Worm (Caenorhabditis elegans) whole organism, L2 larva: ENCODE results near the gene R05G9.1.
A peak's percentile ranks its signal among the peaks of the same experiment; 100 is the strongest.

Experiments used
- F13H6.1 ChIP-seq: sonication (generic microtip); optimal IDR thresholded peaks from 2 replicates; lab custom pipeline; 2016; ENCODE audit warnings: missing genetic modification characterization, missing compliant biosample characterization
- Y55F3AM.14 ChIP-seq: fragments of 200-800 bp; sonication (Bioruptor generic); optimal IDR thresholded peaks from 2 replicates; lab custom pipeline; 2018; ENCODE audit warnings: mild to moderate bottlenecking, missing genetic modification characterization, missing compliant biosample characterization
- ZK546.5 ChIP-seq: sonication (generic microtip); optimal IDR thresholded peaks from 2 replicates; lab custom pipeline; 2017; ENCODE audit warnings: missing biosample characterization, missing genetic modification characterization
- alr-1 ChIP-seq: fragments of 150-350 bp; optimal IDR thresholded peaks from 2 replicates; lab custom pipeline; 2014; ENCODE audit warnings: missing biosample characterization, missing genetic modification characterization
- aly-2 ChIP-seq: fragments of 150-350 bp; optimal IDR thresholded peaks from 2 replicates; lab custom pipeline; 2014; ENCODE audit warnings: missing biosample characterization, missing genetic modification characterization
- ama-1 ChIP-seq: fragments of 150-350 bp; optimal IDR thresholded peaks from 2 replicates; lab custom pipeline; 2018; ENCODE audit warnings: inconsistent platforms
- ceh-16 ChIP-seq: fragments of 150-350 bp; optimal IDR thresholded peaks from 2 replicates; lab custom pipeline; 2014; ENCODE audit warnings: missing biosample characterization, missing genetic modification characterization
- dmd-4 ChIP-seq: sonication (generic microtip); optimal IDR thresholded peaks from 2 replicates; lab custom pipeline; 2017; ENCODE audit warnings: missing biosample characterization, missing genetic modification characterization
- egl-27 ChIP-seq: sonication (generic microtip); optimal IDR thresholded peaks from 3 replicates; lab custom pipeline; 2017; ENCODE audit warnings: missing biosample characterization, missing genetic modification reagents, missing genetic modification characterization
- elt-1 ChIP-seq: fragments of 150-350 bp; optimal IDR thresholded peaks from 2 replicates; lab custom pipeline; 2014; ENCODE audit warnings: missing biosample characterization, missing genetic modification characterization
- fos-1 ChIP-seq: fragments of 150-350 bp; optimal IDR thresholded peaks from 2 replicates; lab custom pipeline; 2014; ENCODE audit warnings: missing biosample characterization, missing genetic modification characterization
- lin-11 ChIP-seq: fragments of 150-350 bp; sonication (generic microtip); optimal IDR thresholded peaks from 2 replicates; lab custom pipeline; 2014; ENCODE audit warnings: missing biosample characterization, missing genetic modification characterization, inconsistent platforms, mixed read lengths
- lin-13 ChIP-seq: fragments of 150-350 bp; optimal IDR thresholded peaks from 2 replicates; lab custom pipeline; 2014; ENCODE audit warnings: missing biosample characterization, missing genetic modification reagents, missing genetic modification characterization
- lin-39 ChIP-seq: fragments of 150-350 bp; optimal IDR thresholded peaks from 2 replicates; lab custom pipeline; 2014; ENCODE audit warnings: missing biosample characterization, missing genetic modification reagents, missing genetic modification characterization
- lsy-2 ChIP-seq, 2 experiments: fragments of 150-350 bp in 1 of 2; sonication (generic microtip) in 1 of 2; optimal IDR thresholded peaks; 2 replicates each; lab custom pipeline; 2014 to 2017; ENCODE audit warnings: missing biosample characterization in 2 of 2, missing genetic modification characterization in 2 of 2
- mbf-1 ChIP-seq: sonication (generic microtip); optimal IDR thresholded peaks from 2 replicates; lab custom pipeline; 2017; ENCODE audit warnings: missing biosample characterization, missing genetic modification characterization
- mdl-1 ChIP-seq, 2 experiments: fragments of 150-350 bp in 1 of 2; sonication (generic microtip) in 1 of 2; optimal IDR thresholded peaks; 2 replicates each; lab custom pipeline; 2017; ENCODE audit warnings: missing biosample characterization in 2 of 2, missing genetic modification characterization in 2 of 2
- nhr-10 ChIP-seq: sonication (generic microtip); optimal IDR thresholded peaks from 2 replicates; lab custom pipeline; 2017; ENCODE audit warnings: missing biosample characterization, missing genetic modification characterization
- nhr-11 ChIP-seq: fragments of 150-350 bp; optimal IDR thresholded peaks from 2 replicates; lab custom pipeline; 2014; ENCODE audit warnings: missing biosample characterization, missing genetic modification characterization
- nhr-12 ChIP-seq: fragments of 150-350 bp; optimal IDR thresholded peaks from 2 replicates; lab custom pipeline; 2014; ENCODE audit warnings: missing biosample characterization, missing genetic modification characterization
- nhr-21 ChIP-seq: fragments of 150-350 bp; optimal IDR thresholded peaks from 2 replicates; lab custom pipeline; 2014; ENCODE audit warnings: missing biosample characterization, missing genetic modification characterization
- nhr-237 ChIP-seq: fragments of 150-350 bp; optimal IDR thresholded peaks from 2 replicates; lab custom pipeline; 2014; ENCODE audit warnings: missing biosample characterization, missing genetic modification characterization
- nhr-6 ChIP-seq: fragments of 150-350 bp; optimal IDR thresholded peaks from 2 replicates; lab custom pipeline; 2014; ENCODE audit warnings: missing biosample characterization, missing genetic modification characterization
- nhr-77 ChIP-seq: fragments of 150-350 bp; optimal IDR thresholded peaks from 2 replicates; lab custom pipeline; 2014; ENCODE audit warnings: missing biosample characterization, missing genetic modification characterization
- sem-4 ChIP-seq: fragments of 150-350 bp; optimal IDR thresholded peaks from 2 replicates; lab custom pipeline; 2014; ENCODE audit warnings: missing biosample characterization, missing genetic modification reagents, missing genetic modification characterization
- skn-1 ChIP-seq: sonication (generic microtip); optimal IDR thresholded peaks from 2 replicates; lab custom pipeline; 2017; ENCODE audit warnings: missing biosample characterization, missing genetic modification characterization
- sma-9 ChIP-seq, 2 experiments: fragments of 150-350 bp in 1 of 2; sonication (generic microtip) in 1 of 2; optimal IDR thresholded peaks; 2 replicates each; lab custom pipeline; 2014 to 2016; ENCODE audit warnings: missing genetic modification characterization in 2 of 2, mild to moderate bottlenecking in 1 of 2, missing biosample characterization in 1 of 2, missing compliant biosample characterization in 1 of 2, missing genetic modification reagents in 1 of 2, moderate library complexity in 1 of 2
- snpc-4 ChIP-seq: fragments of 150-350 bp; optimal IDR thresholded peaks from 2 replicates; lab custom pipeline; 2014; ENCODE audit warnings: missing biosample characterization, missing genetic modification characterization
- unc-55 ChIP-seq: fragments of 150-350 bp; sonication (generic microtip); optimal IDR thresholded peaks from 3 replicates; lab custom pipeline; 2014; ENCODE audit warnings: missing biosample characterization, missing genetic modification reagents, missing genetic modification characterization
- unc-62 ChIP-seq: fragments of 150-350 bp; optimal IDR thresholded peaks from 2 replicates; lab custom pipeline; 2014; ENCODE audit warnings: missing biosample characterization, missing genetic modification reagents, missing genetic modification characterization
- zag-1 ChIP-seq: fragments of 150-350 bp; optimal IDR thresholded peaks from 2 replicates; lab custom pipeline; 2014; ENCODE audit warnings: missing biosample characterization, missing genetic modification characterization
- ztf-11 ChIP-seq: sonication (generic microtip); optimal IDR thresholded peaks from 2 replicates; lab custom pipeline; 2017; ENCODE audit warnings: missing biosample characterization, missing genetic modification characterization

Gene R05G9.1

DNA sequence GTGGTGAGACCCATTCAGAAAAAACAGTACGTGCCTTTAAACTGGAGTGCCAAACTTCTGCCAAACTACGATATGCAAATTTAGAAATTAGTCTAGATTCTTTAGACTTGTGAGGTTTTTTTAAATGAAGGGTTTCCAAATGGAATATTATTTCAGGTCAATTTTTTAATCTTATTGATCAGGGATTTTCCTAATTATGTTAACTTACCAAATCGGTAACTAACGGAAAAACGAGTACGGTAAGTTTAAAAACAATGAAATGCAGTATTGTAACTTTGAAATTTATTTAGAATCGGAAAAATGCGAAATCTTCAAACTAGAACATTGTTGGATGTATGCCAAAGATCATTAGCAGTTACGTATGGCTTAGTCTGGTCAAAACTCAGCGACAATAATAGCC lies 13.3 kb downstream of the R05G9.1 start, which contains the start of gene C56E6.7:
Gene C56E6.7 (plus strand): TSS at position 301 of the 400 bp plus-strand sequence.
- TF ChIP-seq egl-27 (no peak), sem-4 (tag; lab: Kevin White, UChicago) (no peak), skn-1 (tag; lab: Kevin White, UChicago) (no peak), nhr-6 (no peak), lin-39 (tag; lab: Kevin White, UChicago) (no peak)

DNA sequence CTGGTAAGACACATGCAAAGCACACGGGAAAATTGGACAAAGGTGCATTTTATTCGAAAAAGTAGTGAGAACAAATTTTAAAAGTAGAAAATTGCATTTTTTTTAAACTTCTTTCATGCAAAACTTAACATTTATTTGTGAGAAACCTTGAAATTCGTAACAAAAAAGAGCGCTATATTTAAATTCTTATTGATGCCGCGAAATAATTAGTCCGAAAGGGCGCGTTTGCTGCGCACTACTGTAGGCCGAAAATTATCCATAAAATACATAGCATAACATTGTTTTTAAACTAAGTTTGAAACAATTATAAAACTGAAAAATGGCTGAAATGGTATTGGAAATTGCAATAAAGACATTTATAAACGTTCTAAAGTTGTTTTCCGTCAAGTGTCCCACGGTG lies 16.7 kb downstream of the R05G9.1 start:
- no peak for TF ChIP-seq ztf-11 (tag; lab: Kevin White, UChicago)
- TF ChIP-seq skn-1 (tag; lab: Kevin White, UChicago), result no peak
- TF ChIP-seq fos-1 (tag; lab: Kevin White, UChicago), result no peak
- no peak for TF ChIP-seq lin-39 (tag; lab: Kevin White, UChicago)
- no peak for TF ChIP-seq alr-1
- no peak for TF ChIP-seq nhr-11 (tag; lab: Kevin White, UChicago)
- TF ChIP-seq snpc-4 (tag; lab: Kevin White, UChicago), result no peak
- TF ChIP-seq unc-55 (GFP tag; lab: Kevin White, UChicago), result no peak
- TF ChIP-seq sem-4 (tag; lab: Kevin White, UChicago), result no peak
- TF ChIP-seq lin-11, result no peak
- no peak for TF ChIP-seq dmd-4 (tag; lab: Kevin White, UChicago)
- TF ChIP-seq mdl-1 (tag; optimal IDR thresholded peaks at IDR 0.05; lab: Kevin White, UChicago), result no peak
- TF ChIP-seq ama-1, result no peak
- no peak for TF ChIP-seq nhr-21 (tag; lab: Kevin White, UChicago)
- TF ChIP-seq nhr-10 (tag; lab: Kevin White, UChicago), result no peak
- TF ChIP-seq ZK546.5, result no peak
- no peak for TF ChIP-seq lsy-2 (tag; optimal IDR thresholded peaks at IDR 0.05; lab: Kevin White, UChicago)
- TF ChIP-seq Y55F3AM.14 (GFP tag; lab: Kevin White, UChicago), result no peak
- TF ChIP-seq lin-13 (GFP tag; lab: Kevin White, UChicago), result no peak
- no peak for TF ChIP-seq F13H6.1 (tag; lab: Kevin White, UChicago)

ce11 chrII:6520103-6520502 lies 17.1 kb downstream of the R05G9.1 start:
- TF ChIP-seq sma-9 (GFP tag; optimal IDR thresholded peaks at IDR 0.05; lab: Kevin White, UChicago), result peak; percentile 17
- TF ChIP-seq sma-9 (tag; optimal IDR thresholded peaks at IDR 0.05; lab: Kevin White, UChicago), result no peak
- TF ChIP-seq fos-1 (tag; lab: Kevin White, UChicago), result peak; percentile 42
- no peak for TF ChIP-seq F13H6.1 (tag; lab: Kevin White, UChicago)

DNA sequence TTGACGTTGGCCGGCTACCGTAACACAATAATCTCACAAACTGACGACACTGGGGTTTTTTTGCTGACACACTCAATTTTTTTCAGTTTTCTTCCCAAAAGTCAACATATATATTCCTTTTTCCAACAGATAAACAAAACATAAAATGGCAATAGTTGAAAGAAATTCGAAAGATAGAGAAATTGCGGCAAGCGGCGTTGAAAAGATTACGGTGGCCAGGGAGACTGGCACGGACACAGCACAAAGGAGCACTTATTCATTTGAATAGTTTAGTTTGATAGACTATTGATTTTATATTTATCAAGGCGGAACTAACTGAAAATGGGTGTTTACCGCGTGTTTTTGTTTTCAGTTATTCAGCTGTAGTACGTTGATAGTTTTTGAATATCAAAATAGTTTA lies 18.3 kb downstream of the R05G9.1 start, which contains the start of gene toe-2:
Gene toe-2 (minus strand): TSS at position 70 of the 400 bp plus-strand sequence.
- TF ChIP-seq dmd-4 (tag; lab: Kevin White, UChicago) (no peak), F13H6.1 (tag; lab: Kevin White, UChicago) (no peak), lsy-2 (tag; optimal IDR thresholded peaks at IDR 0.05; lab: Kevin White, UChicago) (no peak), mbf-1 (tag; lab: Kevin White, UChicago) (no peak), aly-2 (tag; lab: Kevin White, UChicago) (no peak), elt-1 (tag; lab: Kevin White, UChicago) (no peak), ceh-16 (no peak), zag-1 (tag; lab: Kevin White, UChicago) (no peak), unc-62 (GFP tag; lab: Kevin White, UChicago) (no peak), fos-1 (tag; lab: Kevin White, UChicago) (no peak), nhr-6 (no peak), nhr-12 (no peak), unc-55 (GFP tag; lab: Kevin White, UChicago) (no peak), nhr-21 (tag; lab: Kevin White, UChicago) (no peak)

DNA sequence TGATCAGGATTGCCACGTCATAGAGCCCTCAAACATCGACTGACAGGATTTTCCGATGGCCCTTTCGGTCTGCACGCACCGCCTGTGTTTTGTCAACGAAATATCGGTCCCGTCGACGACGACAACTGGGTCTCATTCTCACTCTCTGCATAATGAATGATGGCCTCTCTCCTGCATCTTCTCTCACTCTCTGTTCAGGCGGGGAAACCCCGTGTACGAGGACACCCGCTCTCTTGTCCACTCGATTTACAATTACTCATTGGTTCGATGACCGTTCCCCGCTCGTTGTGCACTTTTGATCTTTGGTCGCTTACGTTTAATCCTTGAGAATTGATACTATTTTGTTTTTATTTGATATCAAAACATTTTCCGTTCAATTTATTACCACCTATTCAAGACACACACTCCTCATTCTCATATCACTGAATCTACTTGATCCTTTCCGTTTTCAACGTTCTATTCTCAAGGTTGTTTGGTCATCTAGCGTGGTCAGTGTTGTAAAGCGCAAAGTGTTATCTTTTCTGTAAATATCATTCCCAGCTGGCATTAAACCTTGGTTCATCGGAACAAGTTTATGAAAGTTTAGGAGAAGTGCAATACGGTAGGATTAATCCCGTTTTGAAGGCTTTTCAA lies 19.8 kb downstream of the R05G9.1 start:
- TF ChIP-seq nhr-237 (tag; lab: Kevin White, UChicago) (no peak), sma-9 (GFP tag; optimal IDR thresholded peaks at IDR 0.05; lab: Kevin White, UChicago) (peak; percentile 31), sma-9 (tag; optimal IDR thresholded peaks at IDR 0.05; lab: Kevin White, UChicago) (no peak), nhr-77 (no peak), F13H6.1 (tag; lab: Kevin White, UChicago) (peak; percentile 12), lin-39 (tag; lab: Kevin White, UChicago) (no peak)
- TF ChIP-seq, all 48 proteins: peak for 2
